Worm (Caenorhabditis elegans) whole organism, young adult: ENCODE results near the gene Y24D9B.1.

Experiments used
- B0019.2 ChIP-seq: fragments of 200-800 bp; sonication (Bioruptor generic); conservative IDR thresholded peaks from 2 replicates; pipeline ENCODE4 v1.3.6; 2022; ENCODE audit warnings: missing genetic modification reagents, missing genetic modification characterization, missing compliant biosample characterization
- C06A6.2 ChIP-seq: fragments of 200-800 bp; sonication (Bioruptor generic); conservative IDR thresholded peaks from 2 replicates; pipeline ENCODE4 v1.3.6; 2022; ENCODE audit warnings: missing genetic modification characterization, missing compliant biosample characterization
- F22D6.2 ChIP-seq: sonication (generic microtip); optimal IDR thresholded peaks from 2 replicates; lab custom pipeline; 2016; ENCODE audit warnings: mild to moderate bottlenecking, missing genetic modification characterization, missing compliant biosample characterization
- F33H1.4 ChIP-seq: fragments of 200-800 bp; sonication (Bioruptor generic); IDR thresholded peaks from 2 replicates; pipeline ENCODE4 v1.3.6; 2022; ENCODE audit warnings: missing genetic modification reagents, missing genetic modification characterization, missing compliant biosample characterization
- F37B4.10 ChIP-seq: fragments of 200-800 bp; sonication (Bioruptor generic); IDR thresholded peaks from 2 replicates; pipeline ENCODE4 v1.3.6; 2022; ENCODE audit warnings: missing genetic modification characterization, missing compliant biosample characterization
- F39B2.1 ChIP-seq: fragments of 200-800 bp; sonication (Bioruptor generic); IDR thresholded peaks from 2 replicates; pipeline ENCODE4 v1.3.6; 2022; ENCODE audit warnings: missing genetic modification reagents, missing genetic modification characterization, missing compliant biosample characterization
- F49E8.2 ChIP-seq: sonication (generic microtip); optimal IDR thresholded peaks from 3 replicates; lab custom pipeline; 2017; ENCODE audit warnings: missing genetic modification characterization, mild to moderate bottlenecking, missing compliant biosample characterization, antibody characterized with exemption, moderate library complexity; ENCODE audit not compliant: insufficient read depth
- F55B11.4 ChIP-seq: sonication (generic microtip); optimal IDR thresholded peaks from 2 replicates; lab custom pipeline; 2016; ENCODE audit warnings: missing compliant biosample characterization, missing genetic modification characterization, borderline replicate concordance; ENCODE audit not compliant: insufficient read depth
- Y53F4B.3 ChIP-seq: fragments of 200-800 bp; sonication (Bioruptor generic); IDR thresholded peaks from 2 replicates; pipeline ENCODE4 v1.3.6; 2022; ENCODE audit warnings: missing genetic modification reagents, missing genetic modification characterization, missing compliant biosample characterization
- Y67H2A.10 ChIP-seq: fragments of 200-800 bp; sonication (Bioruptor generic); conservative IDR thresholded peaks from 2 replicates; pipeline ENCODE4 v1.3.6; 2022; ENCODE audit warnings: missing genetic modification reagents, missing genetic modification characterization, missing compliant biosample characterization
- Y79H2A.3 ChIP-seq: fragments of 200-800 bp; sonication (Bioruptor generic); conservative IDR thresholded peaks from 2 replicates; pipeline ENCODE4 v1.3.6; 2022; ENCODE audit warnings: missing genetic modification reagents, missing genetic modification characterization, missing compliant biosample characterization
- akir-1 ChIP-seq: fragments of 200-800 bp; sonication (Bioruptor generic); optimal IDR thresholded peaks from 2 replicates; lab custom pipeline; 2018; ENCODE audit warnings: mild to moderate bottlenecking, missing genetic modification characterization, moderate library complexity, missing compliant biosample characterization
- aptf-3 ChIP-seq: fragments of 200-800 bp; sonication (Bioruptor generic); IDR thresholded peaks from 2 replicates; pipeline ENCODE4 v1.3.6; 2022; ENCODE audit warnings: missing genetic modification characterization, missing compliant biosample characterization
- atf-7 ChIP-seq: sonication (generic microtip); optimal IDR thresholded peaks from 2 replicates; lab custom pipeline; 2017; ENCODE audit warnings: mild to moderate bottlenecking, missing genetic modification characterization, missing compliant biosample characterization
- attf-5 ChIP-seq: fragments of 200-800 bp; sonication (Bioruptor generic); optimal IDR thresholded peaks from 2 replicates; lab custom pipeline; 2018; ENCODE audit warnings: mild to moderate bottlenecking, missing genetic modification characterization, missing compliant biosample characterization
- ccch-3 ChIP-seq: fragments of 200-800 bp; sonication (Bioruptor generic); optimal IDR thresholded peaks from 2 replicates; lab custom pipeline; 2018; ENCODE audit warnings: mild to moderate bottlenecking, missing genetic modification characterization, missing compliant biosample characterization
- ceh-79 ChIP-seq: sonication (generic microtip); optimal IDR thresholded peaks from 2 replicates; lab custom pipeline; 2017; ENCODE audit warnings: mild to moderate bottlenecking, missing genetic modification characterization, missing compliant biosample characterization
- ceh-91 ChIP-seq: fragments of 200-800 bp; sonication (Bioruptor generic); IDR thresholded peaks from 2 replicates; pipeline ENCODE4 v1.3.6; 2022; ENCODE audit warnings: missing genetic modification reagents, missing genetic modification characterization, missing compliant biosample characterization
- dpl-1 ChIP-seq: fragments of 150-350 bp; optimal IDR thresholded peaks from 2 replicates; lab custom pipeline; 2014; ENCODE audit warnings: missing biosample characterization, missing genetic modification reagents, missing genetic modification characterization
- egrh-3 ChIP-seq: fragments of 200-800 bp; sonication (Bioruptor generic); IDR thresholded peaks from 2 replicates; pipeline ENCODE4 v1.3.6; 2022; ENCODE audit warnings: missing genetic modification reagents, missing genetic modification characterization, missing compliant biosample characterization
- him-1 ChIP-seq: sonication (generic microtip); optimal IDR thresholded peaks from 2 replicates; lab custom pipeline; 2016; ENCODE audit warnings: missing genotype, missing genetic modification reagents, missing genetic modification characterization, missing compliant biosample characterization
- hmg-1.2 ChIP-seq: fragments of 200-800 bp; sonication (Bioruptor generic); IDR thresholded peaks from 2 replicates; pipeline ENCODE4 v1.3.6; 2022; ENCODE audit warnings: missing genetic modification reagents, missing genetic modification characterization, missing compliant biosample characterization
- lag-1 ChIP-seq: fragments of 200-800 bp; sonication (Bioruptor generic); IDR thresholded peaks from 2 replicates; pipeline ENCODE4 v1.3.6; 2022; ENCODE audit warnings: missing genetic modification reagents, missing genetic modification characterization, missing compliant biosample characterization
- lin-26 ChIP-seq: fragments of 200-800 bp; sonication (Bioruptor generic); IDR thresholded peaks from 2 replicates; pipeline ENCODE4 v1.3.6; 2022; ENCODE audit warnings: missing genetic modification reagents, missing genetic modification characterization, missing compliant biosample characterization
- lin-35 ChIP-seq, 3 experiments: fragments of 150-350 bp in 2 of 3; sonication (generic microtip) in 1 of 3; optimal IDR thresholded peaks; 2 replicates each; lab custom pipeline; 2014 to 2018; ENCODE audit warnings: missing biosample characterization in 3 of 3, missing genetic modification characterization in 3 of 3, missing genetic modification reagents in 3 of 3
- lin-40 ChIP-seq: sonication (generic microtip); optimal IDR thresholded peaks from 2 replicates; lab custom pipeline; 2016; ENCODE audit warnings: missing genetic modification characterization, mild to moderate bottlenecking, missing compliant biosample characterization, missing genotype, missing genetic modification reagents
- lsl-1 ChIP-seq: fragments of 200-800 bp; sonication (Bioruptor generic); optimal IDR thresholded peaks from 2 replicates; lab custom pipeline; 2018; ENCODE audit warnings: mild to moderate bottlenecking, missing genetic modification characterization, moderate library complexity, missing compliant biosample characterization
- madf-10 ChIP-seq: sonication (generic microtip); optimal IDR thresholded peaks from 2 replicates; lab custom pipeline; 2016; ENCODE audit warnings: mild to moderate bottlenecking, missing genetic modification characterization, missing compliant biosample characterization
- madf-3 ChIP-seq: fragments of 200-800 bp; sonication (Bioruptor generic); IDR thresholded peaks from 2 replicates; pipeline ENCODE4 v1.3.6; 2022; ENCODE audit warnings: missing genetic modification reagents, missing genetic modification characterization, missing compliant biosample characterization
- nhr-120 ChIP-seq: fragments of 200-800 bp; sonication (Bioruptor generic); IDR thresholded peaks from 2 replicates; pipeline ENCODE4 v1.3.6; 2022; ENCODE audit warnings: missing genetic modification characterization, missing compliant biosample characterization
- nhr-27 ChIP-seq: fragments of 200-800 bp; sonication (Bioruptor generic); optimal IDR thresholded peaks from 2 replicates; lab custom pipeline; 2018; ENCODE audit warnings: mild to moderate bottlenecking, missing genetic modification characterization, moderate library complexity, missing compliant biosample characterization
- pha-4 ChIP-seq: fragments of 150-350 bp; sonication (generic microtip); optimal IDR thresholded peaks from 2 replicates; lab custom pipeline; 2014; ENCODE audit warnings: missing biosample characterization, missing genetic modification reagents, missing genetic modification characterization
- repo-1 ChIP-seq: sonication (generic microtip); optimal IDR thresholded peaks from 2 replicates; lab custom pipeline; 2017; ENCODE audit warnings: mild to moderate bottlenecking, missing genetic modification characterization, missing compliant biosample characterization
- rpc-1 ChIP-seq, 2 experiments: fragments of 150-350 bp in 1 of 2; sonication (generic microtip) in 1 of 2; optimal IDR thresholded peaks; 2 replicates each; lab custom pipeline; 2014 to 2018; ENCODE audit warnings: missing biosample characterization in 1 of 2, missing genetic modification characterization in 1 of 2, missing genetic modification reagents in 1 of 2, missing genotype in 1 of 2
- sdz-38 ChIP-seq: sonication (generic microtip); optimal IDR thresholded peaks from 2 replicates; lab custom pipeline; 2016; ENCODE audit warnings: missing genotype, missing genetic modification characterization, missing compliant biosample characterization
- sea-2 ChIP-seq: fragments of 200-800 bp; sonication (Bioruptor generic); IDR thresholded peaks from 2 replicates; pipeline ENCODE4 v1.3.6; 2022; ENCODE audit warnings: missing genetic modification characterization, missing compliant biosample characterization
- sptf-2 ChIP-seq: fragments of 200-800 bp; sonication (Bioruptor generic); optimal IDR thresholded peaks from 2 replicates; lab custom pipeline; 2018; ENCODE audit warnings: mild to moderate bottlenecking, missing genetic modification characterization, missing compliant biosample characterization
- tbp1 ChIP-seq: fragments of 200-800 bp; sonication (Bioruptor generic); optimal IDR thresholded peaks from 2 replicates; lab custom pipeline; 2018; ENCODE audit warnings: mild to moderate bottlenecking, missing genetic modification characterization, missing compliant biosample characterization
- tbx-9 ChIP-seq: sonication (generic microtip); optimal IDR thresholded peaks from 2 replicates; lab custom pipeline; 2016; ENCODE audit warnings: borderline replicate concordance, missing genetic modification characterization, inconsistent platforms, missing compliant biosample characterization
- unc-62 ChIP-seq: fragments of 150-350 bp; optimal IDR thresholded peaks from 2 replicates; lab custom pipeline; 2014; ENCODE audit warnings: missing biosample characterization, missing genetic modification reagents, missing genetic modification characterization
- zim-3 ChIP-seq: sonication (generic microtip); optimal IDR thresholded peaks from 2 replicates; lab custom pipeline; 2017; ENCODE audit warnings: mild to moderate bottlenecking, missing genetic modification characterization, moderate library complexity, missing compliant biosample characterization
- ztf-28 ChIP-seq: fragments of 200-800 bp; sonication (Bioruptor generic); IDR thresholded peaks from 2 replicates; pipeline ENCODE4 v1.3.6; 2022; ENCODE audit warnings: missing genetic modification reagents, missing genetic modification characterization, missing compliant biosample characterization

Gene Y24D9B.1

ce11 chrIV:4326445-4326844 lies 9.3 kb downstream of the Y24D9B.1 start, which contains the start of gene trpl-2:
Gene trpl-2 (plus strand): TSS chrIV:4326654.
- TF ChIP-seq rpc-1 (optimal IDR thresholded peaks at IDR 0.05; lab: Kevin White, UChicago) (no peak), rpc-1 (tag; optimal IDR thresholded peaks at IDR 0.05; lab: Kevin White, UChicago) (no peak), atf-7 (no peak), Y53F4B.3 (GFP tag; lab: Robert Waterston, UW) (no peak), him-1 (tag; lab: Kevin White, UChicago) (no peak), F33H1.4 (GFP tag; lab: Robert Waterston, UW) (no peak), pha-4 (no peak), zim-3 (tag; lab: Kevin White, UChicago) (no peak), F22D6.2 (tag; lab: Kevin White, UChicago) (no peak), lin-35 (GFP tag; optimal IDR thresholded peaks at IDR 0.05; lab: Kevin White, UChicago) (no peak), lin-40 (tag; lab: Kevin White, UChicago) (no peak), Y79H2A.3 (GFP tag; lab: Robert Waterston, UW) (no peak), sptf-2 (no peak), sdz-38 (tag; lab: Kevin White, UChicago) (no peak), F39B2.1 (GFP tag; lab: Robert Waterston, UW) (no peak), madf-10 (tag; lab: Kevin White, UChicago) (no peak), nhr-27 (tag; lab: Kevin White, UChicago) (no peak)
- TF ChIP-seq, all 124 proteins: peak for 0

- no peak for TF ChIP-seq tbp1 (GFP tag; lab: Kevin White, UChicago)
- no peak for TF ChIP-seq ccch-3
- no peak for TF ChIP-seq F22D6.2 (tag; lab: Kevin White, UChicago)
- TF ChIP-seq Y67H2A.10 (GFP tag; lab: Robert Waterston, UW) = no peak
- TF ChIP-seq lin-40 (tag; lab: Kevin White, UChicago) = no peak
- no peak for TF ChIP-seq ceh-91 (GFP tag; lab: Robert Waterston, UW)
- TF ChIP-seq F37B4.10 (GFP tag; lab: Robert Waterston, UW) = no peak
- no peak for TF ChIP-seq hmg-1.2 (GFP tag; lab: Robert Waterston, UW)
- no peak for TF ChIP-seq sptf-2
- no peak for TF ChIP-seq akir-1
- no peak for TF ChIP-seq aptf-3
- TF ChIP-seq repo-1 (tag; lab: Kevin White, UChicago) = no peak
- TF ChIP-seq egrh-3 = no peak
- TF ChIP-seq F55B11.4 (tag; lab: Kevin White, UChicago) = no peak
- no peak for TF ChIP-seq C06A6.2 (GFP tag; lab: Robert Waterston, UW)
- TF ChIP-seq nhr-120 (GFP tag; lab: Robert Waterston, UW) = no peak
- no peak for TF ChIP-seq ceh-79 (tag; lab: Kevin White, UChicago)
- no peak for TF ChIP-seq B0019.2 (GFP tag; lab: Robert Waterston, UW)
Measured at ce11 chrIV:4336139-4336851, 19.1 kb downstream of the Y24D9B.1 start, which contains the start of the genes W03B1.3 and oac-51. Gene W03B1.3 (minus strand): TSS chrIV:4336239. Gene oac-51 (plus strand): TSS chrIV:4336801.

ce11 chrIV:4338217-4338616 lies 21.1 kb downstream of the Y24D9B.1 start:
- TF ChIP-seq lag-1 (GFP tag; lab: Robert Waterston, UW) = no peak
- TF ChIP-seq lsl-1 (GFP tag; lab: Kevin White, UChicago) = no peak
- TF ChIP-seq ztf-28 (GFP tag; lab: Robert Waterston, UW) = no peak
- no peak for TF ChIP-seq madf-3 (GFP tag; lab: Robert Waterston, UW)
- TF ChIP-seq lin-26 (GFP tag; lab: Robert Waterston, UW) = no peak
- TF ChIP-seq dpl-1 = no peak
- no peak for TF ChIP-seq unc-62 (GFP tag; lab: Kevin White, UChicago)
- TF ChIP-seq attf-5 (GFP tag; lab: Kevin White, UChicago) = no peak
- TF ChIP-seq tbp1 (GFP tag; lab: Kevin White, UChicago) = no peak
- no peak for TF ChIP-seq sea-2 (GFP tag; lab: Robert Waterston, UW)
- TF ChIP-seq tbx-9 = no peak
- TF ChIP-seq F49E8.2 = no peak
- no peak for TF ChIP-seq atf-7
